Fruit fly (Drosophila melanogaster): ENCODE measurements around the gene Daao2.

The Daao2 gene

DNA sequence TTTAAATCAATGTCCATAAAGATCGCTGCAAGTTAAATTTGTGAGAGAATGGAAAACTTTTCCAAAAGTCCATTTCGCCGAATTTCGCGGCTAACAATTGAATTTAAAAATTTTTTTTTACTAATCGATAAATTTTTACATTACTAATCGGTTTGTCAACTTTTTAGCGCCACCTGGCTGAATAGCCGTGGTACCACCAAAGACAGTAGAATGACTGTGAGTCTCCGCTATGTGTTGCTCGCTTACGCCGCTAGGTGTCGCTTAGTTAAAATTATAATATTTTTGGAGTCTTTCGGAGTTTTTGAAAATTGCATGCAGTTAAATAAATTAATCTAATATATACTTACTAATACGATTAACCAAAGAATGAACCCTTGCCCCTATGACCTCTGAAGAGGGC, 5.4 kb upstream of the Daao2 start (continued):
- TF ChIP-seq CG9817 (tag; optimal IDR thresholded peaks at IDR 0.05) (peak; percentile 44), CG14710 (tag; optimal IDR thresholded peaks at IDR 0.05) (peak; percentile 56), fu2 (GFP tag; optimal IDR thresholded peaks at IDR 0.05) (no peak), CG8089 (GFP tag; optimal IDR thresholded peaks at IDR 0.05) (peak; percentile 8), dpn (GFP tag; optimal IDR thresholded peaks at IDR 0.05) (peak; percentile 51 to 52), CG6654 (GFP tag; optimal IDR thresholded peaks at IDR 0.05) (no peak), nau (GFP tag; optimal IDR thresholded peaks at IDR 0.05) (no peak), CG31441 (GFP tag; IDR thresholded peaks at IDR 0.05) (0 out of 2 replicates have a peak, but pooled peaks have one; percentile 15), CG17359 (tag; optimal IDR thresholded peaks at IDR 0.05) (peak; percentile 97), Dbx (GFP tag; IDR thresholded peaks at IDR 0.05) (peak; percentile 55; the same call in 1 of the 3 replicates), otp (GFP tag; IDR thresholded peaks at IDR 0.05) (no peak), ham (GFP tag; IDR thresholded peaks at IDR 0.05) (no peak), Sox102F (GFP tag; optimal IDR thresholded peaks at IDR 0.05) (peak; percentile 47), Mes4 (GFP tag; optimal IDR thresholded peaks at IDR 0.05) (no peak), ATbp (GFP tag; optimal IDR thresholded peaks at IDR 0.05) (no peak), Doc3 (GFP tag; IDR thresholded peaks at IDR 0.05; ENCODE audit: partially characterized antibody) (0 out of 3 replicates have a peak, but pooled peaks have one; percentile 34), CG6854 (GFP tag; optimal IDR thresholded peaks at IDR 0.05) (no peak), ttk (GFP tag; IDR thresholded peaks at IDR 0.05) (no peak), sim (GFP tag; IDR thresholded peaks at IDR 0.05) (no peak), ap (GFP tag; IDR thresholded peaks at IDR 0.05) (no peak), toy (GFP tag; IDR thresholded peaks at IDR 0.05) (no peak), CG7372 (GFP tag; IDR thresholded peaks at IDR 0.05) (no peak), CG5180 (GFP tag; optimal IDR thresholded peaks at IDR 0.05) (no peak), CG13894 (tag; optimal IDR thresholded peaks at IDR 0.05) (no peak), lmd (GFP tag; IDR thresholded peaks at IDR 0.05) (peak; percentile 49), chinmo (GFP tag; IDR thresholded peaks at IDR 0.05; ENCODE audit: partially characterized antibody) (peak; percentile 70; the same call in 2 of the 4 replicates), wor (GFP tag; IDR thresholded peaks at IDR 0.05) (no peak), Nf-YC (tag; optimal IDR thresholded peaks at IDR 0.05) (peak; percentile 35), jing (GFP tag; optimal IDR thresholded peaks at IDR 0.05) (no peak), Dfd (GFP tag; optimal IDR thresholded peaks at IDR 0.05) (no peak), Opbp (GFP tag; IDR thresholded peaks at IDR 0.05; ENCODE audit: partially characterized antibody) (peak; percentile 67; the same call in 1 of the 3 replicates), Deaf1 (tag; optimal IDR thresholded peaks at IDR 0.05) (no peak), CG15073 (GFP tag; optimal IDR thresholded peaks at IDR 0.05) (no peak), CG15479 (GFP tag; optimal IDR thresholded peaks at IDR 0.05) (no peak), vnd (GFP tag; IDR thresholded peaks at IDR 0.05; ENCODE audit: partially characterized antibody) (no peak), so (GFP tag; IDR thresholded peaks at IDR 0.05) (no peak), H2.0 (GFP tag; IDR thresholded peaks at IDR 0.05) (no peak), CG14965 (GFP tag; optimal IDR thresholded peaks at IDR 0.05; ENCODE audit: borderline replicate concordance) (no peak), stc (GFP tag; IDR thresholded peaks at IDR 0.05) (no peak), CG31365 (tag; optimal IDR thresholded peaks at IDR 0.05) (peak; percentile 3), CG12104 (GFP tag; optimal IDR thresholded peaks at IDR 0.05) (no peak), ro (GFP tag; IDR thresholded peaks at IDR 0.05) (no peak), CG31224 (GFP tag; IDR thresholded peaks at IDR 0.05) (no peak), oc (tag; optimal IDR thresholded peaks at IDR 0.05) (no peak), CG10366 (GFP tag; IDR thresholded peaks at IDR 0.05) (peak; percentile 20; the same call in 1 of the 2 replicates), pan (optimal IDR thresholded peaks at IDR 0.05) (no peak), pan (GFP tag; optimal IDR thresholded peaks at IDR 0.05 in 1 of 2, IDR thresholded peaks at IDR 0.05 in 1 of 2) (peak in 1 of 2 experiments; percentile 30), HLH4C (GFP tag; IDR thresholded peaks at IDR 0.05; ENCODE audit: partially characterized antibody) (no peak), sd (tag; optimal IDR thresholded peaks at IDR 0.05) (no peak), exex (tag; optimal IDR thresholded peaks at IDR 0.05) (peak; percentile 59), CG9727 (GFP tag; optimal IDR thresholded peaks at IDR 0.05) (no peak)

Measured in whole organism, embryonic.